Worm (Caenorhabditis elegans) whole organism, L2 larva: ENCODE results near the gene ccm-2.

Experiments
- F13H6.1 ChIP-seq: sonication (generic microtip); optimal IDR thresholded peaks from 2 replicates; lab custom pipeline; 2016; ENCODE audit warnings: missing genetic modification characterization, missing compliant biosample characterization
- blmp-1 ChIP-seq: sonication (generic microtip); optimal IDR thresholded peaks from 2 replicates; lab custom pipeline; 2017; ENCODE audit warnings: missing genetic modification characterization, mild to moderate bottlenecking, missing compliant biosample characterization, antibody characterized with exemption, moderate library complexity; ENCODE audit not compliant: insufficient read depth
- ceh-16 ChIP-seq: fragments of 150-350 bp; optimal IDR thresholded peaks from 2 replicates; lab custom pipeline; 2014; ENCODE audit warnings: missing biosample characterization, missing genetic modification characterization
- mbf-1 ChIP-seq: sonication (generic microtip); optimal IDR thresholded peaks from 2 replicates; lab custom pipeline; 2017; ENCODE audit warnings: missing biosample characterization, missing genetic modification characterization
- ztf-11 ChIP-seq: sonication (generic microtip); optimal IDR thresholded peaks from 2 replicates; lab custom pipeline; 2017; ENCODE audit warnings: missing biosample characterization, missing genetic modification characterization

DNA sequence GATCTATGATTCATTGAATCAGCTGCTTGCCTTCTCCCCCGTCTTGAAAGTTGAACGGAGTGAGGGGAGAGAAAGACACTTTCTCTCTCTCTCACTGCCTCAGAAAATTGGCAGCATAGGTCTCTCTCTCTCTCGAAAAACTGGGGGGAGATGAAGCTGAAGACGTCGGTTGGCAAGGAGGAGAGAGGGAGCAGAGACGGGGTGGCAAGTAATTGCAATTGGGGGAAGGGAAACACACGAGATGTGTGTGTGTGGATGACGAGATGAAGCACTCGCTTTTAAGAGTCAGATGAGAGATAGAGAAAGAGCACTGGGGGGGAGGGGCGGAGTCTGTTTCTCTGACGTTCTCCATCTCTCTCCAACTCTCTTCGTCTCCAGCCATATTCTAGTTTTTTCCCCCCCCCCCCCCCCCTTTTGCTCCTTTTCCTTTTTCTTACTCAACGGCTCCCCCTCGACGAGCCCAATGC lies 10.3 kb upstream of the ccm-2 start, which contains the start of gene cmk-1:
- TF ChIP-seq ztf-11 (tag; lab: Kevin White, UChicago) (no peak), blmp-1 (tag; lab: Kevin White, UChicago) (no peak), F13H6.1 (tag; lab: Kevin White, UChicago) (peak; percentile 78), ceh-16 (no peak), mbf-1 (no peak)
